Worm (Caenorhabditis elegans): ENCODE measurements around the gene T16G12.6.

ce11 chrIII:10025989-10026388 lies 43.4 kb upstream of the T16G12.6 start, which contains the start of gene ins-22:
- TF ChIP-seq ceh-48 (tag; optimal IDR thresholded peaks at IDR 0.05), result no peak
- TF ChIP-seq ceh-18 (tag; optimal IDR thresholded peaks at IDR 0.05), result no peak
- TF ChIP-seq pqm-1 (tag; optimal IDR thresholded peaks at IDR 0.05), result no peak
- no peak for TF ChIP-seq nfya-1 (tag; optimal IDR thresholded peaks at IDR 0.05)
- TF ChIP-seq ztf-16 (tag; optimal IDR thresholded peaks at IDR 0.05), result no peak
- no peak for TF ChIP-seq dve-1 (tag; optimal IDR thresholded peaks at IDR 0.05)

All from whole organism, late embryonic.